Worm (Caenorhabditis elegans): Measurements from ENCODE around the gene F10A3.4.

Gene F10A3.4

ce11 chrV:16192114-16192513 is 43.2 kb downstream of the F10A3.4 start, which contains the start of gene srh-279:
srh-279 (plus strand) TSS chrV:16192414.
- TF ChIP-seq T22C8.4 (GFP tag; IDR thresholded peaks at IDR 0.05) (no peak), ztf-23 (GFP tag; IDR thresholded peaks at IDR 0.05) (no peak), cog-1 (tag; optimal IDR thresholded peaks at IDR 0.05) (no peak), med-1 (GFP tag; optimal IDR thresholded peaks at IDR 0.05; ENCODE audit: insufficient read depth) (no peak), klf-2 (GFP tag; conservative IDR thresholded peaks at IDR 0.05) (no peak), tab-1 (GFP tag; IDR thresholded peaks at IDR 0.05) (no peak), flt-1 (GFP tag; IDR thresholded peaks at IDR 0.05) (no peak), ref-1 (GFP tag; conservative IDR thresholded peaks at IDR 0.05) (no peak), ztf-29 (GFP tag; IDR thresholded peaks at IDR 0.05) (no peak)

DNA sequence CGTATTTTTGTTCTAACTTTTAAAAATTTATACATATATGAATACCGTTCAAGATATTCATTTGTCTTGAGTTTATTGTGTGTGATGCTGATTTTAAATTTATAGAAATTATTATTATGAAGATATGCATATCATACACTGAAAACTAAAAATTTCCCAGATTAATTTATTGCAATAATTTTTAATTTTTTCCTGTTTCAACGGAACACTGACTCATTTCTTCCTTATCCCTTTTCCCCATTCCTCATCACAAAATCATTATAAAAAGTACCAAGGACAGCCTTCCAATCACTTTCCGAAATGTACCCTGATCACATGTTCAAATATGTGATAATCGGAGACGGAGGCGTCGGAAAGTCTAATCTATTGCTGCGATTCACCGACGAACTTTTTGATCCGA is 45.7 kb downstream of the F10A3.4 start, which contains the start of gene rabr-4:
Gene rabr-4, plus strand, starts transcription at position 301 of the 400 bp plus-strand sequence.
- no peak for TF ChIP-seq flt-1 (GFP tag; IDR thresholded peaks at IDR 0.05)
- no peak for TF ChIP-seq ztf-29 (GFP tag; IDR thresholded peaks at IDR 0.05)
- TF ChIP-seq T22C8.4 (GFP tag; IDR thresholded peaks at IDR 0.05) = no peak
- TF ChIP-seq med-1 (GFP tag; optimal IDR thresholded peaks at IDR 0.05; ENCODE audit: insufficient read depth) = no peak
- TF ChIP-seq ztf-23 (GFP tag; IDR thresholded peaks at IDR 0.05) = no peak
- TF ChIP-seq klf-2 (GFP tag; conservative IDR thresholded peaks at IDR 0.05) = no peak
- no peak for TF ChIP-seq ref-1 (GFP tag; conservative IDR thresholded peaks at IDR 0.05)
- TF ChIP-seq tab-1 (GFP tag; IDR thresholded peaks at IDR 0.05) = no peak
- TF ChIP-seq cog-1 (tag; optimal IDR thresholded peaks at IDR 0.05) = no peak

- TF ChIP-seq ref-1 (GFP tag; conservative IDR thresholded peaks at IDR 0.05) = no peak
- TF ChIP-seq cog-1 (tag; optimal IDR thresholded peaks at IDR 0.05) = no peak
- no peak for TF ChIP-seq med-1 (GFP tag; optimal IDR thresholded peaks at IDR 0.05; ENCODE audit: insufficient read depth)
- no peak for TF ChIP-seq T22C8.4 (GFP tag; IDR thresholded peaks at IDR 0.05)
- TF ChIP-seq ztf-23 (GFP tag; IDR thresholded peaks at IDR 0.05) = no peak
- TF ChIP-seq tab-1 (GFP tag; IDR thresholded peaks at IDR 0.05) = no peak
- no peak for TF ChIP-seq klf-2 (GFP tag; conservative IDR thresholded peaks at IDR 0.05)
- TF ChIP-seq ztf-29 (GFP tag; IDR thresholded peaks at IDR 0.05) = no peak
- TF ChIP-seq flt-1 (GFP tag; IDR thresholded peaks at IDR 0.05) = no peak
Measured at ce11 chrV:16195379-16195778, 46.5 kb downstream of the F10A3.4 start, which contains the start of gene rabr-3. rabr-3 (plus strand) TSS chrV:16195679.

DNA sequence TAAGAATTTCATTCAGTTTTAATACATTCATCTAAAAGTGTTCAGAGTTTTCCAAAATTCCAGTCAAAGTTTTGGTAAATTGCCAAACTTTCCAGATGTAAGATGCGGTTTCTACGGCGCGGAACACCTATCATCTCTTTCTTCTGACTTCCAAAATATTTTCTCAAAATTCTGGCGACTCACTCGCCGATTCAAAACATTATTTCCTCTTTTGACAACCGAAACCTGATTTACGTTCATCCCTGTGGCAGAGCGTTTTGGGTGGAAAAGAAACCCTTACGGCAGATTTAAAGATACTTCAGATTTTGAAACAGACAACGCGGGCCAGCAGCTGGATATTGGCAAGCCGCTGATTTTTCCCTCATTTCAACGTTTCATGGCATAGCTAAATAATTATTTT is 49.1 kb downstream of the F10A3.4 start, which contains the start of gene F11A5.5:
Gene F11A5.5, plus strand, starts transcription at position 301 of the 400 bp plus-strand sequence.
- TF ChIP-seq flt-1 (GFP tag; IDR thresholded peaks at IDR 0.05) (no peak), T22C8.4 (GFP tag; IDR thresholded peaks at IDR 0.05) (no peak), ztf-23 (GFP tag; IDR thresholded peaks at IDR 0.05) (no peak), klf-2 (GFP tag; conservative IDR thresholded peaks at IDR 0.05) (no peak), cog-1 (tag; optimal IDR thresholded peaks at IDR 0.05) (no peak), ref-1 (GFP tag; conservative IDR thresholded peaks at IDR 0.05) (no peak), tab-1 (GFP tag; IDR thresholded peaks at IDR 0.05) (no peak), ztf-29 (GFP tag; IDR thresholded peaks at IDR 0.05) (no peak), med-1 (GFP tag; optimal IDR thresholded peaks at IDR 0.05; ENCODE audit: insufficient read depth) (no peak)

Data from whole organism, midembryonic.